Fruit fly (Drosophila melanogaster): Measurements from ENCODE around the gene SA1.

SA1 gene

DNA sequence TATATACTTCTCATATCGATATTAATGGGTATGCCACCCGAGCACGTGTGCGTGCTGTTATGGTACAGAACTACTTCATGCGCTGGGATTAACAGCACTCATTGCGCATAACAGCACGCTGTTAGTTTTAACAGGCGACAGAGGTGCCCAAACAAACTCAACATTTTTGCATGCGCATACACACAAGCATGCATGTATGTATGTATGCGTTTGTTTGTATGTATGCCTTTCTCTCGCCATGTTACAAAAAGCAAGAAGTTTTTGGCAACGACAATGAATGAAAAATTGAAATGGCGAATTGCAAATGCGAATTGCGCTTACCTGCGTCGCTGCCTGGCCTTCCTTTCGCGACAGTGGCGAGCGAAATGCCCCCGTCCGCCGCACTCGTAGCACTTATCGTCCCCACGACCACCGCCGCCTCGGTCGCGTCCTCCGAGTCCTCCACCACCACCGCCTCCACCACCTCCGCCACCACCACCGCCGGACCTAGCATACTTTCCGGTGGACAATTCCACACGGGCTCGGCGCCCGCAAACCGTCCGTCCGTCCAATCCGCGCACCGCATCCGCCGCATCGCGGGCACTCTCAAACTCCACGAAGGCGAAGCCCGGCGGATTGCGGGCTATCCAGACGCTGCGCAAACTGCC lies 30.9 kb upstream of the SA1 start:
- no peak for TF ChIP-seq EcR (GFP tag; optimal IDR thresholded peaks at IDR 0.05)
- peak; percentile 4 for TF ChIP-seq CG15710 (tag; optimal IDR thresholded peaks at IDR 0.05)

DNA sequence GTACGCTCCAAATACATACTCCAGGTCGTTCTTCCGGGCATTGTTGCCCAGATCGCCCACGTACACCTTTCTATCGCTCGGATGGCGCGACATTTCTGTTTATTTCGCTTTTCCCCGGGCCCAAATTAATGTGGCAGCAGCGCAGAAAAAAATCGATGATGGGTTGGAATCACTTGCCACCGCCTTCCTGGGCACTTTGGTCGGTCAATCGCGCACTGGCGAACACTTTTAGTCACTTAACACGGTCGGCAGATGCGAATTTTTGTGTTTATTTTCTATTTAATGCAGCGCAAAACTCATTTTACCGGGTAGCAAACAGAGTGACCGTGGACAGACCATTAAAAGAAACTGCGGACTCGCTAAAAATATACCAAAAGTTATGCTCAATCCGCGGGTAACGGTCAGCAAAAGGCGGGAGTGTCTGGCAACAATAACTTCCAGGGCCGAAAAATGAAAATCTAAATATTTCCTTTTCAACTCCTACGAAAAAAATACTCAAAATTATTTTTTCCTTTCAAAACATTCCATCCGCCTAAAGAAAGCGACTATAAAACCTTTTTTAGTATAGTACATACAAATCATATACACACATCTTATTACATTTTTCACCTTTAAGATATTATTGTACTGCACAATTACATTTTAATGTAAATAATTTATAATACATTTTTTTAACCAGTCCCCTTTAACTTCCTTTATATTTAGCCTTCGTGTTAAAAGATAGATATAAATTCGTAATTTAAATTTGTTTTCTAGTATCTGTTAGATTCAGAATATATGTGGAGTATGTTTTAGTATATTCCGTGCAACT lies 30.2 kb upstream of the SA1 start, which contains the start of gene x16:
Gene x16 (minus strand): TSS at position 361 of the 811 bp plus-strand sequence.
- no peak for TF ChIP-seq Pif1A (GFP tag; optimal IDR thresholded peaks at IDR 0.05)
- TF ChIP-seq Snoo (tag; optimal IDR thresholded peaks at IDR 0.05) = no peak
- TF ChIP-seq CG8159 (tag; optimal IDR thresholded peaks at IDR 0.05) = peak; percentile 13

DNA sequence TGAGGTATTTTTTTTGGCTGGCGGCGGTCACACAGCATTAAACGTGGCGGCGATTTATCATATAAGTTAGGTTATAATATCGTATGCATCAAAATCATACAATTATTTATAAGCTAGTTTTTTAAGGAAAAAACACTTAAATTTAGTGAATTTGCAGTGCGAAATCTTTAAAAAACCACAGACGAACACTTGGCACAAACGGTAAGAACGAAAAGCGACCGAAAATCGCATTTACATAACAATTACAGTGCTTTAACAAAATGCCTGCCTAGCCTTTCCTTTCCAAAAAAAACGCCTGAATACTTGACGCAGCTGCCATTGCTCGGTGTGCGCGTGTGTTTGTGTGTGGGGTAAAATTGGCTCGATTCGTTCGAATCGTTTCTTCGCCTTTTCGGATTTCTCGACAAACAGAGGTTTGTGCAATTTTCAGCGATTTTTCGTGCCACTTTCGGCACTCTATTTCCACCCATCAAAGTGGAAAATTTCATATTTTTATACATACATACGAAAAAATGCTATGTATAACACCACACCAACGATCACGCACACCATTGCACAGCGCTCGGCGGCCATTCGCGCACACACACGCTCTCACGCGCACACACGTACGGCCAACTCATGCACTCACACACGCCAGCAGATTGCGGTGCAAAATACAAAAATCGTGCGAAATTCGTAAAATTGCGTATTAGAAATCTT lies 29.4 kb upstream of the SA1 start, which contains the start of gene Hrb27C:
Gene Hrb27C (plus strand): TSS at position 44 of the 699 bp plus-strand sequence.
- TF ChIP-seq EcR (GFP tag; optimal IDR thresholded peaks at IDR 0.05) = no peak
- TF ChIP-seq CG32121 (GFP tag; IDR thresholded peaks at IDR 0.05) = no peak
- TF ChIP-seq Pif1B (GFP tag; optimal IDR thresholded peaks at IDR 0.05) = no peak
- peak; percentile 33; the same call in 1 of the 2 replicates for TF ChIP-seq Ets98B (GFP tag; IDR thresholded peaks at IDR 0.05)
- no peak for TF ChIP-seq rn (GFP tag; IDR thresholded peaks at IDR 0.05)

DNA sequence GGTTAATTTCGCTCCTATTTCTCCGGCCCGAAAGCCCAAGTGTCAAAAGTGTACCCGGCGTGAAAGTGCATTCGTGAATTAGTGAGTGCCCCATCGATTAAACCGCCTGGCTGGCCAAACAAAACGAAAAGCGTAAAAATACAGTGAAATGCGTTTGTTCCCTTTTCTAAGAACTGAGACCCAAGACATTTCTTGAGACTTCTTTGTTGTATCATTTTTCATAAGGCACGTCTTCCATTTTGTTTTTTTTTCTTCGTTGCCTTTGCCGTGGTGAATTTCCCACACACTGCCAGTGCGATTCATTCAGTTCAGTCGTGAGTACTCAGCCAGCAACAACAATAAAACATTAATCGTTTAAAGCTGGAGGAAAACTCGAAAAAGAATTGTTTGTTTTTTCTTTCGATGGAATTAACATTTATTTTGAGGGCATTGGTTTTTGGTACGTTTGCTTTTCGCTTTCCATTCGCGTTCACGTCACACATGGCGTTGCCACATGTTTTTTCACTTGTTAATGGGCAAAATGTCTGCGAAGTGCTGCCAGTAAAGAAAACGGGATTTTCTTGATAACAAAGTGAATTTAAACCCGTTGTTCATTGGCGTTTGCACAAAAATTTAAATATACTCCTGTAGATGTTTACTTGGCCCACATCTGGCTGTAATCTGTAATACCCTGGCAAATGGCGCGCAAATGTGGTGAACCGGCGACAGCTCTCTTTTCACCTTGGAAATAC lies 28.7 kb upstream of the SA1 start:
- no peak for TF ChIP-seq CG13204 (GFP tag; optimal IDR thresholded peaks at IDR 0.05)
- TF ChIP-seq CG8301 (tag; optimal IDR thresholded peaks at IDR 0.05) = peak; percentile 14
- no peak for TF ChIP-seq Pif1A (GFP tag; optimal IDR thresholded peaks at IDR 0.05)
- TF ChIP-seq EcR (GFP tag; optimal IDR thresholded peaks at IDR 0.05) = peak; percentile 96
- peak; percentile 10 for TF ChIP-seq gl (tag; optimal IDR thresholded peaks at IDR 0.05)
- no peak for TF ChIP-seq D1 (tag; optimal IDR thresholded peaks at IDR 0.05)
- TF ChIP-seq CG4496 (GFP tag; IDR thresholded peaks at IDR 0.05) = 0 out of 3 replicates have a peak, but pooled peaks have one; percentile 18
- TF ChIP-seq CG32121 (GFP tag; IDR thresholded peaks at IDR 0.05) = no peak
- no peak for TF ChIP-seq CG14655 (GFP tag; optimal IDR thresholded peaks at IDR 0.05)
- no peak for TF ChIP-seq CG9948 (tag; optimal IDR thresholded peaks at IDR 0.05)
- peak; percentile 3 for TF ChIP-seq Pif1B (GFP tag; optimal IDR thresholded peaks at IDR 0.05)
- peak; percentile 48; the same call in 1 of the 2 replicates for TF ChIP-seq CG12605 (GFP tag; IDR thresholded peaks at IDR 0.05)
- no peak for TF ChIP-seq Ets98B (GFP tag; IDR thresholded peaks at IDR 0.05)
- TF ChIP-seq CG34367 (tag; optimal IDR thresholded peaks at IDR 0.05) = no peak
- TF ChIP-seq CG8159 (tag; optimal IDR thresholded peaks at IDR 0.05) = peak; percentile 29
- TF ChIP-seq rn (GFP tag; IDR thresholded peaks at IDR 0.05) = no peak

DNA sequence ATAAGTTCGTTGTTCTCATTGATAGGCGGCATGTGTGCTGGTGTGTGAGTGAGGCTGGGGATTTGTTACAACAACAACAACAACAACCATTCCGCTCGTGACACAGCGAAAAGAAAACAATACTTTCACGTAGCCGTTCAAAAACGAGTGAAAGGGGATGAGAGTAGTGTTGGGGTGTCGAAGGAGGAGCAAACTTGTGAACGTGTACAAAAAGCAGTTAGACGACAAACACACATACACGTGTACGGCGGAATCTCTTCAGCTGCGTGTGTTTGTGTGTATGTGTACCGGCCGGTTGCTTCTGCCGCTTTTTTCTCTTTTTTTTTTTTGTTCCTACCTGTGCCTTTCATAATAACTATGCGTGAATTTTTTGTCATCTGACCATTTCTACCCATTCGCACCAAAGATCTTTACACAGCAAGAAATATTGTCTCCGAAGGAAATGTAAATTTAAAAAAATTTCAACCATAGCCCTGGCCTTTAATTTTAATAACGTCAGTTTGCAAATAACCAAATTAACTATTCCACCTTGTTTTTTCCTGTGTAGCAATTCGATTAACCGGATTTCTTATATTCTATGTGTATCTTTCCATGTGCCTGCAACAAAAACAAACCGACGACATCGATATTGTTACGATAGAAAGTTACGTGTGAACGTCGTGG lies 28.0 kb upstream of the SA1 start:
- TF ChIP-seq Snoo (tag; optimal IDR thresholded peaks at IDR 0.05) = peak; percentile 49
- TF ChIP-seq fd96Ca (GFP tag; IDR thresholded peaks at IDR 0.05) = no peak
- peak; percentile 83 for TF ChIP-seq CG17806 (tag; optimal IDR thresholded peaks at IDR 0.05)
- peak; percentile 80 for TF ChIP-seq CG9948 (tag; optimal IDR thresholded peaks at IDR 0.05)
- TF ChIP-seq CG13204 (GFP tag; optimal IDR thresholded peaks at IDR 0.05) = no peak
- peak; percentile 81 for TF ChIP-seq CG32121 (GFP tag; IDR thresholded peaks at IDR 0.05)
- peak; percentile 88 for TF ChIP-seq CG8301 (tag; optimal IDR thresholded peaks at IDR 0.05)
- TF ChIP-seq EcR (GFP tag; optimal IDR thresholded peaks at IDR 0.05) = peak; percentile 81
- peak; percentile 90 for TF ChIP-seq Ets98B (GFP tag; IDR thresholded peaks at IDR 0.05)
- TF ChIP-seq gl (tag; optimal IDR thresholded peaks at IDR 0.05) = peak; percentile 39
- no peak; the same call in 1 of the 2 replicates for TF ChIP-seq rn (GFP tag; IDR thresholded peaks at IDR 0.05)
- peak; percentile 91; the same call in 1 of the 3 replicates for TF ChIP-seq CG4496 (GFP tag; IDR thresholded peaks at IDR 0.05)
- peak; percentile 82 for TF ChIP-seq CG8159 (tag; optimal IDR thresholded peaks at IDR 0.05)
- no peak for TF ChIP-seq D1 (tag; optimal IDR thresholded peaks at IDR 0.05)
- peak; percentile 82 for TF ChIP-seq CG34367 (tag; optimal IDR thresholded peaks at IDR 0.05)
- TF ChIP-seq Pif1A (GFP tag; optimal IDR thresholded peaks at IDR 0.05) = peak; percentile 85
- TF ChIP-seq Pif1B (GFP tag; optimal IDR thresholded peaks at IDR 0.05) = peak; percentile 87
- no peak for TF ChIP-seq CG14655 (GFP tag; optimal IDR thresholded peaks at IDR 0.05)
- TF ChIP-seq CG10348 (GFP tag; IDR thresholded peaks at IDR 0.05) = no peak
- no peak; the same call in 1 of the 2 replicates for TF ChIP-seq CG12605 (GFP tag; IDR thresholded peaks at IDR 0.05)
- peak; percentile 74 for TF ChIP-seq CG15710 (tag; optimal IDR thresholded peaks at IDR 0.05)
